Worm (Caenorhabditis elegans): Measurements from ENCODE around the gene F15H10.10.

The F15H10.10 gene

ce11 chrV:10440723-10441122, 23.9 kb upstream of the F15H10.10 start, which contains the start of gene snf-10:
Gene snf-10 (minus strand): TSS chrV:10440823.
- TF ChIP-seq fax-1 (tag; optimal IDR thresholded peaks at IDR 0.05) (no peak), fkh-10 (GFP tag; optimal IDR thresholded peaks at IDR 0.05) (no peak), ceh-45 (GFP tag; IDR thresholded peaks at IDR 0.05) (no peak), pqm-1 (tag; optimal IDR thresholded peaks at IDR 0.05) (no peak), nhr-11 (tag; optimal IDR thresholded peaks at IDR 0.05) (no peak), unc-86 (tag; optimal IDR thresholded peaks at IDR 0.05) (no peak), sox-2 (GFP tag; IDR thresholded peaks at IDR 0.05) (no peak), sdc-2 (tag; optimal IDR thresholded peaks at IDR 0.05) (no peak), ceh-24 (tag; optimal IDR thresholded peaks at IDR 0.05) (no peak), odd-2 (tag; optimal IDR thresholded peaks at IDR 0.05) (no peak), ceh-48 (tag; optimal IDR thresholded peaks at IDR 0.05) (no peak), ceh-9 (tag; optimal IDR thresholded peaks at IDR 0.05) (no peak), T23F11.4 (GFP tag; optimal IDR thresholded peaks at IDR 0.05) (no peak), tbx-7 (tag; optimal IDR thresholded peaks at IDR 0.05) (no peak)

ce11 chrV:10436612-10437011, 19.8 kb upstream of the F15H10.10 start, which contains the start of gene set-22:
Gene set-22 (plus strand): TSS chrV:10436912.
- TF ChIP-seq nhr-232 (tag; optimal IDR thresholded peaks at IDR 0.05) (no peak), ceh-22 (tag; optimal IDR thresholded peaks at IDR 0.05) (no peak), unc-42 (tag; optimal IDR thresholded peaks at IDR 0.05) (no peak), K02D7.2 (tag; optimal IDR thresholded peaks at IDR 0.05) (no peak), lin-11 (tag; optimal IDR thresholded peaks at IDR 0.05) (no peak), zip-5 (tag; optimal IDR thresholded peaks at IDR 0.05) (no peak), fkh-6 (tag; optimal IDR thresholded peaks at IDR 0.05) (no peak), hlh-15 (tag; optimal IDR thresholded peaks at IDR 0.05) (no peak), ceh-9 (tag; optimal IDR thresholded peaks at IDR 0.05) (no peak), hlh-8 (tag; optimal IDR thresholded peaks at IDR 0.05) (no peak)

ce11 chrV:10435198-10435597, 18.4 kb upstream of the F15H10.10 start:
- TF ChIP-seq pax-1 (tag; optimal IDR thresholded peaks at IDR 0.05) (no peak), ttx-3 (tag; optimal IDR thresholded peaks at IDR 0.05) (no peak), hlh-30 (tag; optimal IDR thresholded peaks at IDR 0.05; ENCODE audit: insufficient read depth) (no peak), tbx-7 (tag; optimal IDR thresholded peaks at IDR 0.05) (no peak), F13H6.1 (tag; optimal IDR thresholded peaks at IDR 0.05) (no peak), ceh-6 (GFP tag; optimal IDR thresholded peaks at IDR 0.05) (no peak), C38D4.7 (GFP tag; optimal IDR thresholded peaks at IDR 0.05) (no peak), dve-1 (tag; optimal IDR thresholded peaks at IDR 0.05) (no peak)

- TF ChIP-seq fax-1 (tag; optimal IDR thresholded peaks at IDR 0.05) (no peak), ceh-9 (tag; optimal IDR thresholded peaks at IDR 0.05) (no peak), pat-9 (tag; optimal IDR thresholded peaks at IDR 0.05) (no peak)
These were observed 16.9 kb upstream of the F15H10.10 start, which contains the start of gene Y32F6A.4 for ce11 chrV:10433721-10434120. Gene Y32F6A.4 (minus strand): TSS chrV:10434067.

- no peak for TF ChIP-seq C08G9.2 (tag; optimal IDR thresholded peaks at IDR 0.05)
- no peak for TF ChIP-seq ets-4 (tag; optimal IDR thresholded peaks at IDR 0.05)
These were observed 15.8 kb upstream of the F15H10.10 start for ce11 chrV:10432607-10433006.

DNA sequence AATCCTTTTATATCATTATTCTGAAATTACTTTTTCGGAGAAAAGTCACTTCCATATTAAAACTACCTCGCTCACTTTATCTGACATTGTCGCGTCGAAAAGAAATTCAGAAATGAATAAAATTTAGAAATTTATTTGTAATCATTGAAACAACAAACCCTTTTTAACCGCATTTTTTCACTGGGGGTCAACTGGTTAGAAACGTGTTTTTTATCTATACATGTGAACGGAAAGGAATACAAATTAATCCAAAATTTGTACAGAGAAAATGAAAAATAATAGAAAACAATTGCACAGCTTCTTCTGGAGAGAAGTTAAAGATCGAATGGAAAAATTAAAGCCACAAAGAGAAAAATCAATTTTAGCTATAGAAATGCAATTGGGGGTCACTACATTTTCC, 11.8 kb upstream of the F15H10.10 start, which contains the start of gene tag-314:
tag-314 (minus strand) TSS at position 101 of the 400 bp plus-strand sequence.
- TF ChIP-seq odd-2 (tag; optimal IDR thresholded peaks at IDR 0.05): no peak
- TF ChIP-seq hlh-30 (tag; optimal IDR thresholded peaks at IDR 0.05; ENCODE audit: insufficient read depth): no peak
- no peak for TF ChIP-seq elt-2 (tag; optimal IDR thresholded peaks at IDR 0.05)
- TF ChIP-seq nhr-11 (tag; optimal IDR thresholded peaks at IDR 0.05): no peak
- TF ChIP-seq ceh-48 (tag; optimal IDR thresholded peaks at IDR 0.05): no peak
- no peak for TF ChIP-seq pha-4 (tag; optimal IDR thresholded peaks at IDR 0.05)
- TF ChIP-seq unc-42 (tag; optimal IDR thresholded peaks at IDR 0.05): no peak
- TF ChIP-seq hlh-13 (GFP tag; optimal IDR thresholded peaks at IDR 0.05): no peak
- TF ChIP-seq ceh-31 (tag; optimal IDR thresholded peaks at IDR 0.05): no peak
- no peak for TF ChIP-seq hlh-6 (tag; optimal IDR thresholded peaks at IDR 0.05)
- no peak for TF ChIP-seq pros-1 (tag; optimal IDR thresholded peaks at IDR 0.05)
- no peak for TF ChIP-seq ceh-9 (tag; optimal IDR thresholded peaks at IDR 0.05)
- no peak for TF ChIP-seq ref-2 (tag; optimal IDR thresholded peaks at IDR 0.05)
- TF ChIP-seq K09A11.1 (tag; optimal IDR thresholded peaks at IDR 0.05; ENCODE audit: insufficient read depth): no peak
- TF ChIP-seq ceh-45 (GFP tag; IDR thresholded peaks at IDR 0.05): no peak
- no peak for TF ChIP-seq unc-55 (GFP tag; optimal IDR thresholded peaks at IDR 0.05)
- TF ChIP-seq sox-4 (tag; optimal IDR thresholded peaks at IDR 0.05): no peak
- TF ChIP-seq dmd-4 (tag; optimal IDR thresholded peaks at IDR 0.05; ENCODE audit: borderline replicate concordance): no peak
